Fruit fly (Drosophila melanogaster) whole organism, prepupa: ENCODE results near the gene CG16986.
A peak's percentile ranks its signal among the peaks of the same experiment; 100 is the strongest.

Experiments
- CG11294 ChIP-seq: fragments of 200-800 bp; sonication (Bioruptor generic); IDR thresholded peaks from 2 replicates; pipeline ENCODE4 v1.3.6; 2022; ENCODE audit warnings: missing biosample characterization, missing genetic modification characterization
- CG34406 ChIP-seq: fragments of 200-800 bp; sonication (Bioruptor generic); optimal IDR thresholded peaks from 3 replicates; lab custom pipeline; 2016; ENCODE audit warnings: missing biosample characterization, missing genetic modification characterization
- Hr38 ChIP-seq: sonication (Bioruptor generic); optimal IDR thresholded peaks from 2 replicates; lab custom pipeline; 2016; ENCODE audit warnings: missing biosample characterization, missing genetic modification characterization
- Hr39 ChIP-seq: fragments of 200-800 bp; sonication (Bioruptor generic); optimal IDR thresholded peaks from 2 replicates; lab custom pipeline; 2016; ENCODE audit warnings: missing biosample characterization, missing genetic modification characterization
- cyc ChIP-seq: fragments of 200-800 bp; sonication (Bioruptor generic); optimal IDR thresholded peaks from 3 replicates; lab custom pipeline; 2016; ENCODE audit warnings: missing biosample characterization, missing genetic modification characterization
- fd59A ChIP-seq: fragments of 200-800 bp; sonication (Bioruptor generic); optimal IDR thresholded peaks from 2 replicates; lab custom pipeline; 2017; ENCODE audit warnings: missing biosample characterization, mild to moderate bottlenecking, missing genetic modification characterization, missing genetic modification reagents
- fkh ChIP-seq: fragments of 200-800 bp; sonication (Bioruptor generic); optimal IDR thresholded peaks from 3 replicates; lab custom pipeline; 2017; ENCODE audit warnings: missing biosample characterization, mild to moderate bottlenecking, missing genetic modification characterization, moderate library complexity
- lz ChIP-seq: fragments of 200-800 bp; sonication (Bioruptor generic); optimal IDR thresholded peaks from 3 replicates; lab custom pipeline; 2016; ENCODE audit warnings: missing biosample characterization, missing genetic modification characterization
- ss ChIP-seq, 2 experiments: fragments of 200-800 bp; sonication (Bioruptor generic); optimal IDR thresholded peaks; 2 replicates in 1 of 2; 3 replicates in 1 of 2; lab custom pipeline; 2017 to 2018; ENCODE audit warnings: mild to moderate bottlenecking in 2 of 2, missing biosample characterization in 2 of 2, missing genetic modification characterization in 2 of 2, moderate library complexity in 1 of 2
- vri ChIP-seq: fragments of 200-800 bp; sonication (Bioruptor generic); optimal IDR thresholded peaks from 3 replicates; lab custom pipeline; 2016; ENCODE audit warnings: missing biosample characterization, mild to moderate bottlenecking, missing genetic modification characterization

DNA sequence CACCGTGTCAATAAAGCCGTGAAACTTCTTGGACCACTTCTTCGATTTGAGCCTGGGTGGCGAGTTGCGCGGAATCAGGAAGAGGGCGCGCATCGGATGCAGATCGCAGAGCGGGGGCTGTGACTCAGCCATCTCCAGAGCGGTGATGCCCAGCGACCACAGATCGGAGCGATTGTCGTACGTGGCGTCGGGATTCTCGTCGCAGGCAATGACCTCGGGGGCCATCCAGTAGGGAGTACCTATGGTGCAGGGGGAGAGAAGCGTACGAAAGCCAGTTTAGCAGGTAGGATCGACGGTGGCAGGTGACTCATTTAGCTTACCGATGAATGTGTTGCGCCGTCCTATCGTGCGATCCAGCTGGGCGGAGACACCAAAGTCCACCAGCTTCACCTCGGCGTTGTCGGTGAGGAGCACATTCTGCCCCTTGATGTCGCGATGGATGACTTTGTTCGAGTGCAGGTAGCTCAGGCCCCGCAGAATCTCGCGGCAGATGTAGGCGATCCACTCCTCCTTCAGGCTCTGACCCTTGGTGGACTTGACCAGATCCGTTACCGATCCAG lies 33.0 kb upstream of the CG16986 start:
- no peak for TF ChIP-seq Hr39 (GFP tag; lab: Kevin White, UChicago)
- peak; percentile 28 to 46 for TF ChIP-seq ss (GFP tag; optimal IDR thresholded peaks at IDR 0.05; lab: Kevin White, UChicago)
- TF ChIP-seq lz (GFP tag; lab: Kevin White, UChicago): no peak
- TF ChIP-seq Hr38 (GFP tag; lab: Kevin White, UChicago): no peak
- TF ChIP-seq fd59A (GFP tag; lab: Kevin White, UChicago): no peak
- TF ChIP-seq CG11294 (GFP tag; lab: Robert Waterston, UW): no peak
- TF ChIP-seq CG34406: no peak
- TF ChIP-seq vri (GFP tag; lab: Kevin White, UChicago): no peak
- TF ChIP-seq cyc (GFP tag; lab: Kevin White, UChicago): no peak
- no peak for TF ChIP-seq fkh (GFP tag; lab: Kevin White, UChicago)
